Worm (Caenorhabditis elegans): Measurements from ENCODE around the gene sars-1.
A peak's percentile ranks its signal among the peaks of the same experiment; 100 is the strongest.

sars-1 gene

DNA sequence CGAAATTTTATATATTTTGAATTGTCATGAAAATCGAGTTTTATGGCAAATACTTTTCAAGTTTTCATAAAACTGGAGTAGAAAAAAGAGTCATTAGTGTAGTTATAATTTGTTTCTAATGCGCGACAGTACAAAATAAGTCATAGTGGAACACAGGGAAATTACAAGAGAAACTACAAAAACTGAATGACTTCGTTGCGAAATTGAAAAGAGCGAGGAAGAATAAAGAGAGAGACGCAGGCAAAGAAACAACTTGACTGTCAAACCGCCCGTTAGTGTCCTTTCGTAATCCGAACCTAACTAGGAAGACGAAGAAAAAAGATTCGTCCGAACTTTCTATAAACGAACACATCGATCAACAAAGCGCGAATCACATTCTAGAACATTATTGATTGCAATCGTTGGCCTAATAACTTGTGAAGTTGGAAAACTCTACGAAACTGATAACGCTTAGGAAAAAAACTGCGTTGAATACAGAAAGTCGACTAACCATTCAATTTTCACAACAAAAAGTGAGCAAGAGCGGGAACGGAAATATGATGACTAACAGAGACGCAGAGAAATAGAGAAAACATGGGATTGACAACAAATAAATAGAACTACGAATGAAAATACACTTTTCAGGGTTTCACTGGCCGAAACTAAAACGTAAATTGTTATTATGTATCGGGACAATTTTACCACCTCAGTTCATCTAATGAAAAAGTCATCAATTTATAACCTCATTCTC lies 10.0 kb upstream of the sars-1 start:
- TF ChIP-seq chd-7 (tag; optimal IDR thresholded peaks at IDR 0.05) (no peak), nfyb-1 (GFP tag; IDR thresholded peaks at IDR 0.05) (peak; percentile 45; the same call in 1 of the 2 replicates), cebp-1 (GFP tag; IDR thresholded peaks at IDR 0.05) (peak; percentile 42; the same call in 1 of the 2 replicates), cebp-1 (tag; optimal IDR thresholded peaks at IDR 0.05) (peak; percentile 87), nhr-80 (tag; optimal IDR thresholded peaks at IDR 0.05) (peak; percentile 29), hmg-1.2 (GFP tag; IDR thresholded peaks at IDR 0.05) (peak; percentile 10), madf-6 (GFP tag; IDR thresholded peaks at IDR 0.05) (peak; percentile 40; the same call in 1 of the 2 replicates), F39B2.1 (GFP tag; IDR thresholded peaks at IDR 0.05) (no peak)

DNA sequence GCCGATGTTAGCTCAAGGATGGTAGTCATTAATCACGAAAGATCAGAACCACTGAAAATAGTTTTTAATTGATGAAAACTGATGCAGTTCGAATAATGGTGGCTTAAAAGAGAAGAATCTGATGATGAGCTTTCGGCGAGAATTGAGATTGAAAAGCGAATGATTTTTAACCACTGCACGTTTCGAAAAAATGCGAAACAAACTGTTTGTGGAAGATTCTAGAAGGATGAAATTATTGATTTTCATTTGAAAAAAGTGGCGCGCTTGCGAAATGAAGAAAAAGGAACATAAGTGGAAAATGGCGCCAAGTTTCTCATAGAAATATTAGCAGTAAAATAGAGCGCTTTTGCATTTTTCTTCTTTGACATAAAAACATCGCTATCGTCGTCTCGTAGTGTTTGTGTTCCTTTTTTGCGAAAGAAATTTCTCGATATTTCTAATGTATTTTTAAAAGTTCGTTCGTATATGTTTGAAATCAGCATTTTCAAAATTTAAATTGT lies 8.6 kb upstream of the sars-1 start, which contains the start of gene uba-1:
Gene uba-1, minus strand, starts transcription at position 51 of the 500 bp plus-strand sequence.
- no peak for TF ChIP-seq B0261.1 (tag; optimal IDR thresholded peaks at IDR 0.05)
- TF ChIP-seq F23B12.7 (tag; optimal IDR thresholded peaks at IDR 0.05; ENCODE audit: insufficient read depth), result peak; percentile 59
- TF ChIP-seq lin-54 (GFP tag; optimal IDR thresholded peaks at IDR 0.05), result peak; percentile 79
- TF ChIP-seq F10E7.11 (tag; optimal IDR thresholded peaks at IDR 0.05), result no peak
- no peak for TF ChIP-seq F57A8.1 (GFP tag; optimal IDR thresholded peaks at IDR 0.05)
- peak; percentile 90 for TF ChIP-seq madf-8 (GFP tag; conservative IDR thresholded peaks at IDR 0.05)
- TF ChIP-seq ztf-26 (tag; optimal IDR thresholded peaks at IDR 0.05), result no peak
- TF ChIP-seq atf-7 (tag; optimal IDR thresholded peaks at IDR 0.05), result peak; percentile 48
- TF ChIP-seq let-607 (tag; optimal IDR thresholded peaks at IDR 0.05), result peak; percentile 24 to 30
- no peak for TF ChIP-seq zim-3 (tag; optimal IDR thresholded peaks at IDR 0.05)
- TF ChIP-seq aptf-3 (GFP tag; IDR thresholded peaks at IDR 0.05), result no peak
- peak; percentile 58; the same call in 1 of the 2 replicates for TF ChIP-seq mcd-1 (GFP tag; IDR thresholded peaks at IDR 0.05)
- TF ChIP-seq F22D6.2 (tag; optimal IDR thresholded peaks at IDR 0.05), result no peak
- TF ChIP-seq rpc-1 (optimal IDR thresholded peaks at IDR 0.05), result no peak
- TF ChIP-seq rpc-1 (tag; optimal IDR thresholded peaks at IDR 0.05), result no peak
- no peak for TF ChIP-seq ets-4 (GFP tag; optimal IDR thresholded peaks at IDR 0.05)
- no peak for TF ChIP-seq akir-1 (GFP tag; optimal IDR thresholded peaks at IDR 0.05)
- TF ChIP-seq unc-130 (GFP tag; optimal IDR thresholded peaks at IDR 0.05), result peak; percentile 55
- TF ChIP-seq F49E8.2 (tag; optimal IDR thresholded peaks at IDR 0.05; ENCODE audit: insufficient read depth), result peak; percentile 53
- peak; percentile 87 for TF ChIP-seq ZK185.1 (tag; optimal IDR thresholded peaks at IDR 0.05; ENCODE audit: poor library complexity, severe bottlenecking)
- no peak for TF ChIP-seq mes-4 (tag; optimal IDR thresholded peaks at IDR 0.05)
- TF ChIP-seq F33H1.4 (GFP tag; IDR thresholded peaks at IDR 0.05), result peak; percentile 67
- no peak for TF ChIP-seq B0035.1 (tag; optimal IDR thresholded peaks at IDR 0.05)
- no peak for TF ChIP-seq K12H6.12 (tag; optimal IDR thresholded peaks at IDR 0.05)
- no peak for TF ChIP-seq ztf-6 (GFP tag; IDR thresholded peaks at IDR 0.05)
- no peak for TF ChIP-seq Y67H2A.10 (GFP tag; conservative IDR thresholded peaks at IDR 0.05)
- TF ChIP-seq Y53F4B.3 (GFP tag; IDR thresholded peaks at IDR 0.05), result no peak
- TF ChIP-seq ztf-3 (GFP tag; optimal IDR thresholded peaks at IDR 0.05), result no peak
- TF ChIP-seq fkh-3 (tag; optimal IDR thresholded peaks at IDR 0.05), result no peak
- no peak for TF ChIP-seq egrh-3 (GFP tag; IDR thresholded peaks at IDR 0.05)
- no peak for TF ChIP-seq tbx-9 (tag; optimal IDR thresholded peaks at IDR 0.05; ENCODE audit: borderline replicate concordance)
- no peak for TF ChIP-seq nfya-2 (GFP tag; IDR thresholded peaks at IDR 0.05)
- peak; percentile 70 for TF ChIP-seq lsl-1 (GFP tag; optimal IDR thresholded peaks at IDR 0.05)
- TF ChIP-seq attf-6 (GFP tag; IDR thresholded peaks at IDR 0.05), result 0 out of 2 replicates have a peak, but pooled peaks have one; percentile 25
- 0 out of 2 replicates have a peak, but pooled peaks have one; percentile 19 for TF ChIP-seq aptf-2 (GFP tag; conservative IDR thresholded peaks at IDR 0.05)
- no peak for TF ChIP-seq F57C9.4 (tag; optimal IDR thresholded peaks at IDR 0.05)
- no peak for TF ChIP-seq bed-2 (GFP tag; IDR thresholded peaks at IDR 0.05)
- peak; percentile 31 for TF ChIP-seq lin-40 (tag; optimal IDR thresholded peaks at IDR 0.05)
